Fruit fly (Drosophila melanogaster) whole organism, embryonic: Measurements from ENCODE around the gene CG31204.
A peak's percentile ranks its signal among the peaks of the same experiment; 100 is the strongest.

Experiments used
- Adf1 ChIP-seq: fragments of 200-800 bp; sonication (Bioruptor generic); IDR thresholded peaks from 2 replicates; pipeline ENCODE4 v1.3.6; 2022; ENCODE audit warnings: missing biosample characterization, missing genetic modification characterization
- Antp ChIP-seq: fragments of 200-800 bp; sonication (Bioruptor generic); optimal IDR thresholded peaks from 3 replicates; lab custom pipeline; 2016; ENCODE audit warnings: missing biosample characterization, missing genetic modification characterization
- Atf-2 ChIP-seq: fragments of 200-800 bp; sonication (Bioruptor generic); optimal IDR thresholded peaks from 2 replicates; lab custom pipeline; 2016; ENCODE audit warnings: missing biosample characterization, missing genetic modification characterization
- B-H2 ChIP-seq: fragments of 200-800 bp; sonication (Bioruptor generic); optimal IDR thresholded peaks from 2 replicates; lab custom pipeline; 2018; ENCODE audit warnings: missing biosample characterization, mild to moderate bottlenecking, missing genetic modification characterization
- CG10274 ChIP-seq: fragments of 200-800 bp; sonication (Bioruptor generic); optimal IDR thresholded peaks from 3 replicates; lab custom pipeline; 2017; ENCODE audit warnings: missing biosample characterization, mild to moderate bottlenecking, missing genetic modification characterization
- CG10462 ChIP-seq: fragments of 200-800 bp; sonication (Bioruptor generic); optimal IDR thresholded peaks from 2 replicates; lab custom pipeline; 2016; ENCODE audit warnings: missing biosample characterization, missing genetic modification characterization
- CG11696 ChIP-seq: fragments of 200-800 bp; sonication (Bioruptor generic); IDR thresholded peaks from 2 replicates; pipeline ENCODE4 v1.3.6; 2022; ENCODE audit warnings: missing biosample characterization, missing genetic modification characterization
- CG12071 ChIP-seq: fragments of 200-800 bp; sonication (Bioruptor generic); optimal IDR thresholded peaks from 3 replicates; lab custom pipeline; 2018; ENCODE audit warnings: missing biosample characterization, mild to moderate bottlenecking, missing genetic modification characterization
- CG12155 ChIP-seq: fragments of 200-800 bp; sonication (Bioruptor generic); optimal IDR thresholded peaks from 3 replicates; lab custom pipeline; 2016; ENCODE audit warnings: missing biosample characterization, missing genetic modification characterization
- CG12659 ChIP-seq: fragments of 200-800 bp; sonication (Bioruptor generic); optimal IDR thresholded peaks from 3 replicates; lab custom pipeline; 2017; ENCODE audit warnings: mild to moderate bottlenecking, missing biosample characterization, missing genetic modification reagents, missing genetic modification characterization
- CG13894 ChIP-seq: fragments of 200-800 bp; sonication (Bioruptor generic); optimal IDR thresholded peaks from 3 replicates; lab custom pipeline; 2018; ENCODE audit warnings: missing biosample characterization, mild to moderate bottlenecking, missing genetic modification characterization, moderate library complexity
- CG14050 ChIP-seq: fragments of 200-800 bp; sonication (Bioruptor generic); IDR thresholded peaks from 3 replicates; pipeline ENCODE4 v1.3.6; 2022; ENCODE audit warnings: missing biosample characterization, missing genetic modification characterization
- CG14441 ChIP-seq: fragments of 200-800 bp; sonication (Bioruptor generic); IDR thresholded peaks from 2 replicates; pipeline ENCODE4 v1.3.6; 2022; ENCODE audit warnings: missing biosample characterization, missing genetic modification characterization
- CG1792 ChIP-seq: fragments of 200-800 bp; sonication (Bioruptor generic); optimal IDR thresholded peaks from 2 replicates; lab custom pipeline; 2016; ENCODE audit warnings: missing biosample characterization, missing genetic modification characterization
- CG1832 ChIP-seq: fragments of 200-800 bp; sonication (Bioruptor generic); optimal IDR thresholded peaks from 2 replicates; lab custom pipeline; 2017; ENCODE audit warnings: missing biosample characterization, mild to moderate bottlenecking, missing genetic modification characterization, inconsistent platforms
- CG2875 ChIP-seq: fragments of 200-800 bp; sonication (Bioruptor generic); optimal IDR thresholded peaks from 2 replicates; lab custom pipeline; 2017; ENCODE audit warnings: missing biosample characterization, mild to moderate bottlenecking, missing genetic modification characterization, missing genetic modification reagents
- CG30020 ChIP-seq: fragments of 200-800 bp; optimal IDR thresholded peaks from 2 replicates; lab custom pipeline; 2019; ENCODE audit warnings: missing biosample characterization, mild to moderate bottlenecking, missing genetic modification characterization, moderate library complexity
- CG30431 ChIP-seq: fragments of 200-800 bp; sonication (Bioruptor generic); optimal IDR thresholded peaks from 2 replicates; lab custom pipeline; 2017; ENCODE audit warnings: missing biosample characterization, missing genetic modification characterization
- CG3726 ChIP-seq: fragments of 200-800 bp; sonication (Bioruptor generic); IDR thresholded peaks from 3 replicates; pipeline ENCODE4, ENCODE4 v1.3.6; 2022; ENCODE audit warnings: missing biosample characterization, missing genetic modification characterization
- CG4730 ChIP-seq: fragments of 200-800 bp; sonication (Bioruptor generic); IDR thresholded peaks from 2 replicates; pipeline ENCODE4 v1.3.6; 2022; ENCODE audit warnings: missing biosample characterization, missing genetic modification characterization
- CG8359 ChIP-seq: fragments of 200-800 bp; sonication (Bioruptor generic); optimal IDR thresholded peaks from 2 replicates; lab custom pipeline; 2017; ENCODE audit warnings: missing biosample characterization, mild to moderate bottlenecking, missing genetic modification characterization, borderline replicate concordance
- CG8924 ChIP-seq: fragments of 200-800 bp; optimal IDR thresholded peaks from 3 replicates; lab custom pipeline; 2019; ENCODE audit warnings: missing biosample characterization, mild to moderate bottlenecking, missing genetic modification characterization, moderate library complexity
- Dad ChIP-seq: fragments of 200-800 bp; sonication (Bioruptor generic); optimal IDR thresholded peaks from 3 replicates; lab custom pipeline; 2016; ENCODE audit warnings: missing biosample characterization, missing genetic modification characterization
- Eip74EF ChIP-seq, 2 experiments: fragments of 200-800 bp in 1 of 2; fragments of >200 bp in 1 of 2; sonication (Bioruptor generic) in 1 of 2; optimal IDR thresholded peaks; 2 replicates each; lab custom pipeline; 2017 to 2019; ENCODE audit warnings: missing biosample characterization in 2 of 2, missing genetic modification characterization in 2 of 2, mild to moderate bottlenecking in 1 of 2, moderate library complexity in 1 of 2
- H15 ChIP-seq: fragments of 200-800 bp; sonication (Bioruptor generic); IDR thresholded peaks from 3 replicates; pipeline ENCODE4 v1.3.6; 2022; ENCODE audit warnings: missing biosample characterization, missing genetic modification characterization
- Mad ChIP-seq: fragments of 200-800 bp; sonication (Bioruptor generic); optimal IDR thresholded peaks from 2 replicates; lab custom pipeline; 2016; ENCODE audit warnings: missing biosample characterization, missing genetic modification characterization
- Mes4 ChIP-seq: fragments of 200-800 bp; sonication (Bioruptor generic); optimal IDR thresholded peaks from 2 replicates; lab custom pipeline; 2016; ENCODE audit warnings: missing biosample characterization, missing genetic modification characterization
- NC2β ChIP-seq: fragments of 200-800 bp; sonication (Bioruptor generic); optimal IDR thresholded peaks from 2 replicates; lab custom pipeline; 2016; ENCODE audit warnings: missing biosample characterization, missing genetic modification characterization
- Pdp1 ChIP-seq, 2 experiments: fragments of 200-800 bp; sonication (Bioruptor generic); optimal IDR thresholded peaks; 3 replicates each; lab custom pipeline; 2016; ENCODE audit warnings: missing biosample characterization in 2 of 2, missing genetic modification characterization in 2 of 2, mild to moderate bottlenecking in 1 of 2, moderate library complexity in 1 of 2
- Sox100B ChIP-seq: fragments of 200-800 bp; sonication (Bioruptor generic); optimal IDR thresholded peaks from 3 replicates; lab custom pipeline; 2018; ENCODE audit warnings: missing biosample characterization, mild to moderate bottlenecking, missing genetic modification characterization
- Taf1 ChIP-seq: fragments of 200-800 bp; sonication (Bioruptor generic); IDR thresholded peaks from 2 replicates; pipeline ENCODE4 v1.3.6; 2022; ENCODE audit warnings: missing biosample characterization, missing genetic modification characterization
- Vsx1 ChIP-seq: fragments of 200-800 bp; sonication (Bioruptor generic); optimal IDR thresholded peaks from 2 replicates; lab custom pipeline; 2017; ENCODE audit warnings: missing biosample characterization, mild to moderate bottlenecking, missing genetic modification characterization, missing genetic modification reagents
- aop ChIP-seq: fragments of 200-800 bp; sonication (Bioruptor generic); IDR thresholded peaks from 2 replicates; pipeline ENCODE4 v1.3.6; 2022; ENCODE audit warnings: missing biosample characterization, missing genetic modification characterization
- az2 ChIP-seq: fragments of 200-800 bp; sonication (Bioruptor generic); optimal IDR thresholded peaks from 3 replicates; lab custom pipeline; 2016; ENCODE audit warnings: missing biosample characterization, missing genetic modification characterization
- bab2 ChIP-seq: fragments of 200-800 bp; sonication (Bioruptor generic); optimal IDR thresholded peaks from 2 replicates; lab custom pipeline; 2016; ENCODE audit warnings: missing biosample characterization, missing genetic modification characterization
- btn ChIP-seq: fragments of 200-800 bp; sonication (Bioruptor generic); optimal IDR thresholded peaks from 2 replicates; lab custom pipeline; 2016; ENCODE audit warnings: missing biosample characterization, missing genetic modification characterization
- eve ChIP-seq, 2 experiments: fragments of >200 bp; optimal IDR thresholded peaks; 2 replicates each; lab custom pipeline; 2017; ENCODE audit warnings: missing biosample characterization in 2 of 2, missing genetic modification characterization in 2 of 2
- ewg ChIP-seq: fragments of 200-800 bp; sonication (Bioruptor generic); optimal IDR thresholded peaks from 3 replicates; lab custom pipeline; 2017; ENCODE audit warnings: mild to moderate bottlenecking, missing biosample characterization, missing genetic modification reagents, missing genetic modification characterization
- insv ChIP-seq, 2 experiments: fragments of 200-800 bp; sonication (Bioruptor generic); optimal IDR thresholded peaks; 3 replicates each; lab custom pipeline; 2016 to 2018; ENCODE audit warnings: missing biosample characterization in 2 of 2, missing genetic modification characterization in 2 of 2
- jumu ChIP-seq: fragments of 200-800 bp; sonication (Bioruptor generic); optimal IDR thresholded peaks from 3 replicates; lab custom pipeline; 2016; ENCODE audit warnings: missing biosample characterization, missing genetic modification characterization
- mld ChIP-seq: fragments of 200-800 bp; sonication (Bioruptor generic); IDR thresholded peaks from 3 replicates; pipeline ENCODE4 v1.3.6; 2022; ENCODE audit warnings: missing biosample characterization, missing genetic modification characterization; ENCODE audit not compliant: partially characterized antibody
- nom ChIP-seq: fragments of 200-800 bp; sonication (Bioruptor generic); optimal IDR thresholded peaks from 2 replicates; lab custom pipeline; 2017; ENCODE audit warnings: missing biosample characterization, missing genetic modification characterization, mild to moderate bottlenecking, moderate library complexity, missing genetic modification reagents
- pan ChIP-seq, 4 experiments: fragments of >200 bp in 3 of 4; fragments of 200-800 bp in 1 of 4; sonication (Bioruptor generic) in 1 of 4; optimal IDR thresholded peaks in 3 of 4; IDR thresholded peaks in 1 of 4; 2 replicates each; pipeline versions ENCODE4 v1.3.6 to Lab custom; 2017 to 2022; ENCODE audit warnings: missing biosample characterization in 2 of 4, missing genetic modification characterization in 2 of 4, mixed read lengths in 1 of 4
- rib ChIP-seq: fragments of 200-800 bp; sonication (Bioruptor generic); IDR thresholded peaks from 2 replicates; pipeline ENCODE4 v1.3.6; 2022; ENCODE audit warnings: missing biosample characterization, missing genetic modification characterization
- seq ChIP-seq: fragments of 200-800 bp; sonication (Bioruptor generic); IDR thresholded peaks from 2 replicates; pipeline ENCODE4 v1.3.6; 2022; ENCODE audit warnings: missing biosample characterization, missing genetic modification characterization
- sug ChIP-seq: fragments of 200-800 bp; optimal IDR thresholded peaks from 2 replicates; lab custom pipeline; 2019; ENCODE audit warnings: missing biosample characterization, mild to moderate bottlenecking, missing genetic modification characterization, moderate library complexity
- tna ChIP-seq: fragments of 200-800 bp; sonication (Bioruptor generic); IDR thresholded peaks from 2 replicates; pipeline ENCODE4 v1.3.6; 2022; ENCODE audit warnings: missing biosample characterization, missing genetic modification characterization; ENCODE audit not compliant: partially characterized antibody
- ttk ChIP-seq: fragments of 200-800 bp; sonication (Bioruptor generic); IDR thresholded peaks from 2 replicates; pipeline ENCODE4 v2.1.2; 2022; ENCODE audit warnings: missing biosample characterization, missing genetic modification characterization
- tx ChIP-seq: fragments of 200-800 bp; sonication (Bioruptor generic); optimal IDR thresholded peaks from 2 replicates; lab custom pipeline; 2016; ENCODE audit warnings: missing biosample characterization, missing genetic modification characterization
- vfl ChIP-seq: fragments of 200-800 bp; sonication (Bioruptor generic); optimal IDR thresholded peaks from 2 replicates; lab custom pipeline; 2016; ENCODE audit warnings: missing biosample characterization, missing genetic modification characterization

Gene CG31204

DNA sequence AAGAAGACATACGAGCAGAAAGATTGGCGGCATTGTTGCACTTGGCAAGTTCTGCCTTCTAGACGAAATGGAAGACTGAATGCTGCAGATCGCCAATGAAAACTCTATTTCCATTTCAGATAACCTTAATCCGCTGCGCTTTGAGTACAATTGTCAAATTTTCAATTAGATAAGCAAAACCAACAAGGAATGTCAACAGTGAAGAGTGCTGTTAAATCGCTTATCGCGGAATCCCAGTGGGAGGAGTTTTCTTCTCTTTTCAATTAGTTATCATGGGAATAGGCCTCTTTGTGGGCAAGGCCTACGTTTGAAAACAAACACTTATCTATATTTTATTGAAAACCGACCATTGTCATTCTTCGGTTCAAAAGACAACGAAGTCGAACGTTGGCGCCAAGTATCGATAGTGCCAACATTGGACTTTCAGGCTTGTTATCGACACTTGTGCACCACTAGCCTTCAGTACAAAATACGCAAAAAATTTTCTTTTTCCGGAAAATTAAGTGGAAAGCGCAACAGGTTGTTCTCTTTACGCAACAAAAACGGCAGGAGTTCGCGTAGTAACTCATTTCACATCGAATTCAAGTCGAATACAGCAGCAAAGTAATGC, 2.0 kb upstream of the CG31204 start, which contains the start of the genes Ugt35D1 and Gcn2 (continued):
- TF ChIP-seq CG4730 (GFP tag; lab: Robert Waterston, UW) (no peak), ewg (GFP tag; lab: Kevin White, UChicago) (no peak), aop (no peak), eve (GFP tag; optimal IDR thresholded peaks at IDR 0.05; lab: Kevin White, UChicago) (no peak), CG11696 (GFP tag; lab: Robert Waterston, UW) (no peak), nom (GFP tag; lab: Kevin White, UChicago) (no peak), CG30020 (tag; lab: Kevin White, UChicago) (no peak), CG14441 (no peak), CG12155 (GFP tag; lab: Kevin White, UChicago) (no peak), CG1792 (GFP tag; lab: Kevin White, UChicago) (peak; percentile 76), jumu (no peak), CG2875 (GFP tag; lab: Kevin White, UChicago) (peak; percentile 81), vfl (no peak), Mes4 (GFP tag; lab: Kevin White, UChicago) (peak; percentile 43), Eip74EF (GFP tag; optimal IDR thresholded peaks at IDR 0.05; lab: Kevin White, UChicago) (no peak), Sox100B (no peak), H15 (no peak), seq (GFP tag; lab: Robert Waterston, UW) (0 out of 2 replicates have a peak, but pooled peaks have one; percentile 20), CG8359 (GFP tag; lab: Kevin White, UChicago) (peak; percentile 20), sug (tag; lab: Kevin White, UChicago) (no peak), CG14050 (GFP tag; lab: Robert Waterston, UW) (no peak), rib (GFP tag; lab: Robert Waterston, UW) (no peak), CG12071 (GFP tag; lab: Kevin White, UChicago) (peak; percentile 48), insv (GFP tag; optimal IDR thresholded peaks at IDR 0.05; lab: Kevin White, UChicago) (peak in 1 of 2 experiments; percentile 3), CG30431 (GFP tag; lab: Kevin White, UChicago) (no peak), Antp (peak; percentile 4), Vsx1 (no peak), az2 (no peak), Dad (no peak), CG8924 (tag; lab: Kevin White, UChicago) (no peak), Atf-2 (GFP tag; lab: Kevin White, UChicago) (no peak), pan (optimal IDR thresholded peaks at IDR 0.05; lab: Kevin White, UChicago) (no peak), pan (GFP tag; optimal IDR thresholded peaks at IDR 0.05 in 1 of 2, IDR thresholded peaks at IDR 0.05 in 1 of 2) (peak in 1 of 2 experiments; percentile 55), ttk (GFP tag; lab: Robert Waterston, UW) (no peak), tna (GFP tag; lab: Robert Waterston, UW) (no peak), NC2β (GFP tag; lab: Kevin White, UChicago) (peak; percentile 51), Mad (GFP tag; lab: Kevin White, UChicago) (peak; percentile 1), CG13894 (tag; lab: Kevin White, UChicago) (no peak), CG10274 (no peak), CG3726 (GFP tag; lab: Robert Waterston, UW) (no peak), Pdp1 (GFP tag; optimal IDR thresholded peaks at IDR 0.05; lab: Kevin White, UChicago) (no peak), bab2 (GFP tag; lab: Kevin White, UChicago) (peak; percentile 82), B-H2 (GFP tag; lab: Kevin White, UChicago) (no peak), Taf1 (GFP tag; lab: Robert Waterston, UW) (no peak), mld (GFP tag; lab: Robert Waterston, UW) (no peak), CG10462 (no peak), CG1832 (GFP tag; lab: Kevin White, UChicago) (no peak), CG12659 (GFP tag; lab: Kevin White, UChicago) (no peak), btn (GFP tag; lab: Kevin White, UChicago) (no peak), Adf1 (no peak), tx (GFP tag; lab: Kevin White, UChicago) (no peak)
